Worm (Caenorhabditis elegans) whole organism, late embryonic: ENCODE results near the gene rpn-5.

Experiments
- C08G9.2 ChIP-seq: sonication (generic microtip); optimal IDR thresholded peaks from 2 replicates; lab custom pipeline; 2016; ENCODE audit warnings: mild to moderate bottlenecking, missing genetic modification characterization, moderate library complexity, missing compliant biosample characterization
- ahr-1 ChIP-seq: sonication (generic microtip); optimal IDR thresholded peaks from 2 replicates; lab custom pipeline; 2016; ENCODE audit warnings: missing genetic modification characterization, missing compliant biosample characterization
- ama-1 ChIP-seq: fragments of 150-350 bp; optimal IDR thresholded peaks from 2 replicates; lab custom pipeline; 2014
- ceh-14 ChIP-seq: sonication (generic microtip); optimal IDR thresholded peaks from 2 replicates; lab custom pipeline; 2016; ENCODE audit warnings: missing genotype, missing genetic modification characterization, missing compliant biosample characterization
- ceh-18 ChIP-seq: sonication (generic microtip); optimal IDR thresholded peaks from 2 replicates; lab custom pipeline; 2016; ENCODE audit warnings: missing genetic modification characterization, missing compliant biosample characterization
- ceh-19 ChIP-seq: fragments of 200-800 bp; sonication (Bioruptor generic); optimal IDR thresholded peaks from 2 replicates; lab custom pipeline; 2018; ENCODE audit warnings: mild to moderate bottlenecking, missing genetic modification characterization, missing compliant biosample characterization
- ceh-2 ChIP-seq: sonication (generic microtip); optimal IDR thresholded peaks from 2 replicates; lab custom pipeline; 2016; ENCODE audit warnings: missing genotype, missing genetic modification characterization, missing compliant biosample characterization
- ceh-22 ChIP-seq: sonication (generic microtip); optimal IDR thresholded peaks from 2 replicates; lab custom pipeline; 2017; ENCODE audit warnings: missing biosample characterization, missing genetic modification characterization
- ceh-45 ChIP-seq: fragments of 200-800 bp; sonication (Bioruptor generic); IDR thresholded peaks from 2 replicates; pipeline ENCODE4 v1.3.6; 2022; ENCODE audit warnings: missing genetic modification reagents, missing genetic modification characterization, missing compliant biosample characterization
- ceh-48 ChIP-seq: sonication (generic microtip); optimal IDR thresholded peaks from 2 replicates; lab custom pipeline; 2016; ENCODE audit warnings: missing genetic modification characterization, inconsistent platforms, missing compliant biosample characterization
- ceh-6 ChIP-seq: fragments of 200-800 bp; sonication (Bioruptor generic); optimal IDR thresholded peaks from 2 replicates; lab custom pipeline; 2018; ENCODE audit warnings: mild to moderate bottlenecking, missing genetic modification characterization, missing compliant biosample characterization
- che-1 ChIP-seq: sonication (generic microtip); optimal IDR thresholded peaks from 2 replicates; lab custom pipeline; 2016; ENCODE audit warnings: mild to moderate bottlenecking, missing genetic modification characterization, missing compliant biosample characterization
- dmd-4 ChIP-seq: sonication (generic microtip); optimal IDR thresholded peaks from 2 replicates; lab custom pipeline; 2016; ENCODE audit warnings: borderline replicate concordance, missing genetic modification characterization, missing compliant biosample characterization
- dve-1 ChIP-seq: sonication (generic microtip); optimal IDR thresholded peaks from 2 replicates; lab custom pipeline; 2017; ENCODE audit warnings: antibody characterized with exemption, mild to moderate bottlenecking, missing genetic modification characterization, missing compliant biosample characterization
- elt-2 ChIP-seq: sonication (generic microtip); optimal IDR thresholded peaks from 2 replicates; lab custom pipeline; 2016; ENCODE audit warnings: missing genetic modification reagents, missing genetic modification characterization, missing compliant biosample characterization
- ets-4 ChIP-seq: sonication (generic microtip); optimal IDR thresholded peaks from 2 replicates; lab custom pipeline; 2016; ENCODE audit warnings: missing genetic modification characterization, missing compliant biosample characterization
- fax-1 ChIP-seq: sonication (generic microtip); optimal IDR thresholded peaks from 2 replicates; lab custom pipeline; 2016; ENCODE audit warnings: missing genotype, missing genetic modification characterization, missing compliant biosample characterization
- fkh-6 ChIP-seq: sonication (generic microtip); optimal IDR thresholded peaks from 2 replicates; lab custom pipeline; 2016; ENCODE audit warnings: missing genetic modification characterization, missing compliant biosample characterization
- gmeb-2 ChIP-seq: sonication (generic microtip); optimal IDR thresholded peaks from 2 replicates; lab custom pipeline; 2016; ENCODE audit warnings: missing genetic modification characterization, inconsistent platforms, missing compliant biosample characterization
- hlh-15 ChIP-seq: sonication (generic microtip); optimal IDR thresholded peaks from 2 replicates; lab custom pipeline; 2016; ENCODE audit warnings: missing genetic modification characterization, missing compliant biosample characterization
- hlh-6 ChIP-seq: sonication (generic microtip); optimal IDR thresholded peaks from 2 replicates; lab custom pipeline; 2016; ENCODE audit warnings: missing genotype, missing genetic modification characterization, missing compliant biosample characterization
- madf-2 ChIP-seq: sonication (generic microtip); optimal IDR thresholded peaks from 2 replicates; lab custom pipeline; 2017; ENCODE audit warnings: missing genetic modification characterization, missing compliant biosample characterization
- nfya-1 ChIP-seq: sonication (generic microtip); optimal IDR thresholded peaks from 2 replicates; lab custom pipeline; 2017; ENCODE audit warnings: missing genetic modification characterization, mild to moderate bottlenecking, missing compliant biosample characterization, antibody characterized with exemption, moderate library complexity
- npax-4 ChIP-seq: sonication (generic microtip); optimal IDR thresholded peaks from 2 replicates; lab custom pipeline; 2016; ENCODE audit warnings: missing genetic modification characterization, missing compliant biosample characterization
- odd-2 ChIP-seq: sonication (generic microtip); optimal IDR thresholded peaks from 2 replicates; lab custom pipeline; 2017; ENCODE audit warnings: antibody characterized with exemption, mild to moderate bottlenecking, missing genetic modification characterization, missing compliant biosample characterization
- pat-9 ChIP-seq: fragments of 200-800 bp; sonication (Bioruptor generic); optimal IDR thresholded peaks from 2 replicates; lab custom pipeline; 2018; ENCODE audit warnings: mild to moderate bottlenecking, missing genetic modification characterization, moderate library complexity, missing compliant biosample characterization
- pax-1 ChIP-seq: fragments of 150-350 bp; optimal IDR thresholded peaks from 2 replicates; lab custom pipeline; 2014; ENCODE audit warnings: missing biosample characterization, missing genetic modification characterization
- pqm-1 ChIP-seq: sonication (generic microtip); optimal IDR thresholded peaks from 2 replicates; lab custom pipeline; 2016; ENCODE audit warnings: missing genetic modification characterization, missing compliant biosample characterization
- pros-1 ChIP-seq: fragments of 150-350 bp; optimal IDR thresholded peaks from 2 replicates; lab custom pipeline; 2014; ENCODE audit warnings: missing biosample characterization, missing genetic modification reagents, missing genetic modification characterization
- ref-2 ChIP-seq: sonication (generic microtip); optimal IDR thresholded peaks from 2 replicates; lab custom pipeline; 2016; ENCODE audit warnings: missing genetic modification characterization, missing compliant biosample characterization
- syd-9 ChIP-seq: sonication (generic microtip); optimal IDR thresholded peaks from 2 replicates; lab custom pipeline; 2016; ENCODE audit warnings: mild to moderate bottlenecking, missing genetic modification characterization, moderate library complexity, missing compliant biosample characterization
- tbx-7 ChIP-seq: sonication (generic microtip); optimal IDR thresholded peaks from 2 replicates; lab custom pipeline; 2016; ENCODE audit warnings: missing genotype, missing genetic modification characterization, missing compliant biosample characterization
- ttx-3 ChIP-seq: sonication (generic microtip); optimal IDR thresholded peaks from 2 replicates; lab custom pipeline; 2016; ENCODE audit warnings: missing genetic modification reagents, missing genetic modification characterization, missing compliant biosample characterization
- unc-3 ChIP-seq, 2 experiments: fragments of 200-800 bp in 1 of 2; sonication (Bioruptor generic) in 1 of 2; sonication (generic microtip) in 1 of 2; conservative IDR thresholded peaks in 1 of 2; optimal IDR thresholded peaks in 1 of 2; 2 replicates each; pipeline versions ENCODE4 v1.3.6 to Lab custom; 2016 to 2022; ENCODE audit warnings: missing compliant biosample characterization in 2 of 2, missing genetic modification characterization in 2 of 2, missing genetic modification reagents in 1 of 2
- unc-42 ChIP-seq: sonication (generic microtip); optimal IDR thresholded peaks from 2 replicates; lab custom pipeline; 2016; ENCODE audit warnings: missing genotype, missing genetic modification characterization, missing compliant biosample characterization
- unc-55 ChIP-seq: sonication (generic microtip); optimal IDR thresholded peaks from 2 replicates; lab custom pipeline; 2017; ENCODE audit warnings: missing biosample characterization, missing genetic modification reagents, missing genetic modification characterization
- unc-86 ChIP-seq: sonication (generic microtip); optimal IDR thresholded peaks from 2 replicates; lab custom pipeline; 2016; ENCODE audit warnings: missing genetic modification characterization, missing compliant biosample characterization
- zip-5 ChIP-seq: sonication (generic microtip); optimal IDR thresholded peaks from 2 replicates; lab custom pipeline; 2016; ENCODE audit warnings: missing genetic modification characterization, missing compliant biosample characterization
- ztf-16 ChIP-seq: sonication (generic microtip); optimal IDR thresholded peaks from 2 replicates; lab custom pipeline; 2017; ENCODE audit warnings: missing genetic modification characterization, missing compliant biosample characterization

rpn-5 gene

ce11 chrII:4739984-4740462, 41.8 kb upstream of the rpn-5 start, which contains the start of gene eas-1 (continued):
- TF ChIP-seq ahr-1 (tag; lab: Kevin White, UChicago) (no peak), ceh-45 (GFP tag; lab: Robert Waterston, UW) (no peak), unc-55 (GFP tag; lab: Kevin White, UChicago) (peak; percentile 30), zip-5 (tag; lab: Kevin White, UChicago) (peak; percentile 74), npax-4 (no peak), che-1 (tag; lab: Kevin White, UChicago) (no peak), unc-42 (tag; lab: Kevin White, UChicago) (peak; percentile 50), pqm-1 (peak; percentile 46), ceh-18 (tag; lab: Kevin White, UChicago) (peak; percentile 17), ets-4 (tag; lab: Kevin White, UChicago) (peak; percentile 86), ceh-22 (tag; lab: Kevin White, UChicago) (no peak), fax-1 (tag; lab: Kevin White, UChicago) (no peak), tbx-7 (peak; percentile 93), ref-2 (tag; lab: Kevin White, UChicago) (peak; percentile 86), pat-9 (tag; lab: Kevin White, UChicago) (no peak), ceh-2 (tag; lab: Kevin White, UChicago) (peak; percentile 89), dmd-4 (tag; lab: Kevin White, UChicago) (no peak), C08G9.2 (tag; lab: Kevin White, UChicago) (peak; percentile 98), fkh-6 (peak; percentile 34), ceh-19 (no peak), odd-2 (tag; lab: Kevin White, UChicago) (no peak), hlh-15 (tag; lab: Kevin White, UChicago) (peak; percentile 13), ztf-16 (tag; lab: Kevin White, UChicago) (no peak), ttx-3 (tag; lab: Kevin White, UChicago) (peak; percentile 9), ceh-6 (GFP tag; lab: Kevin White, UChicago) (peak; percentile 34), ceh-14 (tag; lab: Kevin White, UChicago) (peak; percentile 65), dve-1 (no peak), pros-1 (tag; lab: Kevin White, UChicago) (no peak)

- no peak for TF ChIP-seq unc-86
- TF ChIP-seq madf-2 (tag; lab: Kevin White, UChicago), result no peak
- no peak for TF ChIP-seq hlh-15 (tag; lab: Kevin White, UChicago)
- no peak for TF ChIP-seq odd-2 (tag; lab: Kevin White, UChicago)
- TF ChIP-seq nfya-1 (tag; lab: Kevin White, UChicago), result no peak
Measured at ce11 chrII:4737348-4737747, 39.1 kb upstream of the rpn-5 start, which contains the start of gene ctsa-1.1. Gene ctsa-1.1, plus strand, starts transcription at chrII:4737648.

- no peak for TF ChIP-seq unc-3 (GFP tag; conservative IDR thresholded peaks at IDR 0.05; lab: Robert Waterston, UW)
- no peak for TF ChIP-seq unc-3 (tag; optimal IDR thresholded peaks at IDR 0.05; lab: Kevin White, UChicago)
- no peak for TF ChIP-seq ama-1 (lab: Kevin White, UChicago)
- no peak for TF ChIP-seq pax-1 (tag; lab: Kevin White, UChicago)
- TF ChIP-seq elt-2 (tag; lab: Kevin White, UChicago), result no peak
Measured at ce11 chrII:4736585-4736984, 38.4 kb upstream of the rpn-5 start.

ce11 chrII:4734477-4734876, 36.2 kb upstream of the rpn-5 start:
- TF ChIP-seq ref-2 (tag; lab: Kevin White, UChicago) (no peak), hlh-6 (tag; lab: Kevin White, UChicago) (no peak), ceh-48 (tag; lab: Kevin White, UChicago) (no peak), syd-9 (tag; lab: Kevin White, UChicago) (no peak), dve-1 (no peak), che-1 (tag; lab: Kevin White, UChicago) (no peak), gmeb-2 (no peak), ama-1 (lab: Kevin White, UChicago) (no peak)
